Worm (Caenorhabditis elegans): ENCODE measurements around the gene Y44A6D.7.

The Y44A6D.7 gene

ce11 chrV:20782188-20782587 is 32.3 kb upstream of the Y44A6D.7 start (continued):
- TF ChIP-seq ztf-11 (tag; optimal IDR thresholded peaks at IDR 0.05) (no peak), lin-13 (GFP tag; optimal IDR thresholded peaks at IDR 0.05) (no peak), C34B4.2 (tag; optimal IDR thresholded peaks at IDR 0.05) (no peak), sox-4 (tag; optimal IDR thresholded peaks at IDR 0.05) (peak; percentile 0), fkh-8 (tag; optimal IDR thresholded peaks at IDR 0.05) (peak; percentile 93), ces-1 (GFP tag; optimal IDR thresholded peaks at IDR 0.05) (peak; percentile 84), blmp-1 (tag; optimal IDR thresholded peaks at IDR 0.05) (no peak), nhr-237 (tag; optimal IDR thresholded peaks at IDR 0.05) (no peak), fos-1 (tag; optimal IDR thresholded peaks at IDR 0.05) (no peak), ztf-4 (tag; optimal IDR thresholded peaks at IDR 0.05) (peak; percentile 26), snu-23 (GFP tag; optimal IDR thresholded peaks at IDR 0.05) (peak; percentile 65), nhr-77 (tag; optimal IDR thresholded peaks at IDR 0.05) (no peak), zip-4 (GFP tag; optimal IDR thresholded peaks at IDR 0.05) (no peak), lsy-2 (tag; optimal IDR thresholded peaks at IDR 0.05) (peak; percentile 60 to 67), dpl-1 (GFP tag; optimal IDR thresholded peaks at IDR 0.05) (peak in 1 of 3 experiments; percentile 38), ceh-90 (tag; optimal IDR thresholded peaks at IDR 0.05) (no peak), sup-37 (GFP tag; optimal IDR thresholded peaks at IDR 0.05) (no peak), lin-39 (tag; optimal IDR thresholded peaks at IDR 0.05) (no peak), rnt-1 (tag; optimal IDR thresholded peaks at IDR 0.05) (peak; percentile 1), unc-98 (GFP tag; IDR thresholded peaks at IDR 0.05) (no peak), hlh-17 (GFP tag; optimal IDR thresholded peaks at IDR 0.05; ENCODE audit: borderline replicate concordance) (no peak), nhr-11 (tag; optimal IDR thresholded peaks at IDR 0.05) (peak; percentile 11), fkh-4 (tag; optimal IDR thresholded peaks at IDR 0.05; ENCODE audit: borderline replicate concordance) (no peak), aha-1 (tag; optimal IDR thresholded peaks at IDR 0.05) (no peak), unc-130 (tag; optimal IDR thresholded peaks at IDR 0.05) (no peak), tlp-1 (tag; optimal IDR thresholded peaks at IDR 0.05) (no peak), nhr-28 (tag; optimal IDR thresholded peaks at IDR 0.05) (no peak), mef-2 (tag; optimal IDR thresholded peaks at IDR 0.05) (peak; percentile 52), elt-3 (tag; optimal IDR thresholded peaks at IDR 0.05) (no peak), nhr-47 (tag; optimal IDR thresholded peaks at IDR 0.05) (peak; percentile 80), nhr-90 (tag; optimal IDR thresholded peaks at IDR 0.05; ENCODE audit: poor library complexity) (no peak), nhr-20 (tag; optimal IDR thresholded peaks at IDR 0.05) (peak; percentile 84), swsn-7 (tag; optimal IDR thresholded peaks at IDR 0.05) (peak; percentile 72), ceh-82 (tag; optimal IDR thresholded peaks at IDR 0.05) (peak; percentile 23 to 84 (median 38)), lin-15B (tag; optimal IDR thresholded peaks at IDR 0.05) (no peak), xbp-1 (tag; optimal IDR thresholded peaks at IDR 0.05) (peak; percentile 34), vab-15 (tag; optimal IDR thresholded peaks at IDR 0.05) (no peak), ets-5 (GFP tag; IDR thresholded peaks at IDR 0.05) (no peak), pqm-1 (tag; optimal IDR thresholded peaks at IDR 0.05) (no peak), hpl-2 (GFP tag; optimal IDR thresholded peaks at IDR 0.05) (no peak)

DNA sequence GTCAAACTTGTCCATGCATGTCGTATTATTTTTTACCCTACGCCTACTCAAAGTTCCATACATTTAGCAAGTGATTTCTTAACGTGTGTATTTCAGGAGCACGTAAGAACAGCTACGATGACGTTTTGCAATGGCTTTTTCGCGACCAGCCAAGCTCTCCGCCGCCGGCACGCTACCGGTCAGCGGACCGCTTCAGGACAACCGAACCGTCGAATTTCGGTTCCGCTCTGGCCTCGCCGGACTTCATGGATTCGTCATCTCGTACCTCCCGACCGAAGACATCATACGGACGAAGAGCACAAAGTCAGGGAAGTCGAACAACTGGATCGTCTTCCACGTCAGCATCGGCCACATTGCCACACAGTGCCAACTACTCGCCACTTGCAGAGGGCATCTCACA is 30.9 kb upstream of the Y44A6D.7 start:
- TF ChIP-seq ceh-90 (tag; optimal IDR thresholded peaks at IDR 0.05), result no peak
- no peak for TF ChIP-seq tbx-2 (tag; optimal IDR thresholded peaks at IDR 0.05)
- TF ChIP-seq nhr-90 (tag; optimal IDR thresholded peaks at IDR 0.05; ENCODE audit: poor library complexity), result no peak
- TF ChIP-seq lin-14 (GFP tag; optimal IDR thresholded peaks at IDR 0.05), result no peak
- no peak for TF ChIP-seq efl-1 (optimal IDR thresholded peaks at IDR 0.05)
- peak in 1 of 2 experiments; percentile 30 for TF ChIP-seq efl-1 (GFP tag; optimal IDR thresholded peaks at IDR 0.05 in 1 of 2)

All from whole organism, L1 larva.